Fruit fly (Drosophila melanogaster) whole organism, embryonic: Measurements from ENCODE around the gene Mgat4b.

ENCODE experiments used
- Asciz ChIP-seq: fragments of 200-800 bp; sonication (Bioruptor generic); optimal IDR thresholded peaks from 2 replicates; lab custom pipeline; 2017; ENCODE audit warnings: missing biosample characterization, mild to moderate bottlenecking, missing genetic modification characterization, missing genetic modification reagents
- B-H1 ChIP-seq: fragments of 200-800 bp; sonication (Bioruptor generic); IDR thresholded peaks from 3 replicates; pipeline ENCODE4 v1.3.6; 2022; ENCODE audit warnings: missing biosample characterization, missing genetic modification characterization
- BEAF-32 ChIP-seq: fragments of 200-800 bp; sonication (Bioruptor generic); optimal IDR thresholded peaks from 3 replicates; lab custom pipeline; 2017; ENCODE audit warnings: missing biosample characterization, missing genetic modification characterization, mild to moderate bottlenecking, moderate library complexity, missing genetic modification reagents
- CG10543 ChIP-seq: fragments of 200-800 bp; sonication (Bioruptor generic); optimal IDR thresholded peaks from 3 replicates; lab custom pipeline; 2017; ENCODE audit warnings: missing biosample characterization, mild to moderate bottlenecking, missing genetic modification characterization, moderate library complexity
- CG10565 ChIP-seq: fragments of 200-800 bp; sonication (Bioruptor generic); optimal IDR thresholded peaks from 3 replicates; lab custom pipeline; 2016; ENCODE audit warnings: missing biosample characterization, mild to moderate bottlenecking, missing genetic modification characterization
- CG12391 ChIP-seq: fragments of 200-800 bp; sonication (Bioruptor generic); optimal IDR thresholded peaks from 3 replicates; lab custom pipeline; 2018; ENCODE audit warnings: missing biosample characterization, mild to moderate bottlenecking, missing genetic modification characterization, moderate library complexity
- CG12769 ChIP-seq: fragments of 200-800 bp; sonication (Bioruptor generic); optimal IDR thresholded peaks from 2 replicates; lab custom pipeline; 2019; ENCODE audit warnings: missing biosample characterization, mild to moderate bottlenecking, missing genetic modification characterization, moderate library complexity
- CG13296 ChIP-seq: fragments of 200-800 bp; sonication (Bioruptor generic); optimal IDR thresholded peaks from 3 replicates; lab custom pipeline; 2018; ENCODE audit warnings: missing biosample characterization, mild to moderate bottlenecking, missing genetic modification characterization
- CG14860 ChIP-seq: fragments of 200-800 bp; sonication (Bioruptor generic); IDR thresholded peaks from 3 replicates; pipeline ENCODE4 v1.3.6; 2022; ENCODE audit warnings: missing biosample characterization, missing genetic modification characterization; ENCODE audit not compliant: partially characterized antibody
- CG15073 ChIP-seq: fragments of 200-800 bp; sonication (Bioruptor generic); optimal IDR thresholded peaks from 2 replicates; lab custom pipeline; 2016; ENCODE audit warnings: missing biosample characterization, missing genetic modification characterization
- CG1529 ChIP-seq: fragments of 200-800 bp; sonication (Bioruptor generic); optimal IDR thresholded peaks from 3 replicates; lab custom pipeline; 2018; ENCODE audit warnings: missing biosample characterization, missing genetic modification characterization
- CG1603 ChIP-seq: fragments of 200-800 bp; sonication (Bioruptor generic); optimal IDR thresholded peaks from 2 replicates; lab custom pipeline; 2019; ENCODE audit warnings: missing biosample characterization, mild to moderate bottlenecking, missing genetic modification characterization, moderate library complexity
- CG16779 ChIP-seq: fragments of 200-800 bp; sonication (Bioruptor generic); IDR thresholded peaks from 2 replicates; pipeline ENCODE4 v1.3.6; 2022; ENCODE audit warnings: missing biosample characterization, missing genetic modification characterization
- CG16815 ChIP-seq: fragments of 200-800 bp; sonication (Bioruptor generic); optimal IDR thresholded peaks from 3 replicates; lab custom pipeline; 2017; ENCODE audit warnings: missing biosample characterization, mild to moderate bottlenecking, missing genetic modification characterization
- CG17912 ChIP-seq: fragments of 200-800 bp; sonication (Bioruptor generic); optimal IDR thresholded peaks from 2 replicates; lab custom pipeline; 2018; ENCODE audit warnings: missing biosample characterization, mild to moderate bottlenecking, missing genetic modification characterization
- CG2678 ChIP-seq: fragments of 200-800 bp; sonication (Bioruptor generic); optimal IDR thresholded peaks from 3 replicates; lab custom pipeline; 2019; ENCODE audit warnings: missing biosample characterization, mild to moderate bottlenecking, missing genetic modification characterization, moderate library complexity
- CG31441 ChIP-seq: fragments of 200-800 bp; sonication (Bioruptor generic); IDR thresholded peaks from 2 replicates; pipeline ENCODE4 v1.3.6; 2022; ENCODE audit warnings: missing biosample characterization, missing genetic modification characterization
- CG3995 ChIP-seq: fragments of 200-800 bp; sonication (Bioruptor generic); optimal IDR thresholded peaks from 3 replicates; lab custom pipeline; 2016; ENCODE audit warnings: missing biosample characterization, missing genetic modification characterization
- CG4360 ChIP-seq: fragments of 200-800 bp; sonication (Bioruptor generic); IDR thresholded peaks from 2 replicates; pipeline ENCODE4 v1.3.6; 2022; ENCODE audit warnings: missing biosample characterization, missing genetic modification characterization
- CG6689 ChIP-seq: fragments of 200-800 bp; sonication (Bioruptor generic); IDR thresholded peaks from 2 replicates; pipeline ENCODE4 v1.3.6; 2022; ENCODE audit warnings: missing biosample characterization, missing genetic modification characterization
- CG7987 ChIP-seq: fragments of 200-800 bp; sonication (Bioruptor generic); optimal IDR thresholded peaks from 2 replicates; lab custom pipeline; 2018; ENCODE audit warnings: missing biosample characterization, mild to moderate bottlenecking, missing genetic modification characterization, moderate library complexity
- CG8924 ChIP-seq: fragments of 200-800 bp; optimal IDR thresholded peaks from 3 replicates; lab custom pipeline; 2019; ENCODE audit warnings: missing biosample characterization, mild to moderate bottlenecking, missing genetic modification characterization, moderate library complexity
- CG9727 ChIP-seq: fragments of 200-800 bp; sonication (Bioruptor generic); optimal IDR thresholded peaks from 3 replicates; lab custom pipeline; 2017; ENCODE audit warnings: missing biosample characterization, mild to moderate bottlenecking, missing genetic modification characterization
- CG9932 ChIP-seq: fragments of 200-800 bp; sonication (Bioruptor generic); IDR thresholded peaks from 2 replicates; pipeline ENCODE4 v1.3.6; 2022; ENCODE audit warnings: missing biosample characterization, missing genetic modification characterization
- GATAe ChIP-seq: fragments of 200-800 bp; sonication (Bioruptor generic); conservative IDR thresholded peaks from 2 replicates; pipeline ENCODE4 v1.3.6; 2022; ENCODE audit warnings: missing biosample characterization, missing genetic modification characterization
- Hand ChIP-seq: fragments of 200-800 bp; sonication (Bioruptor generic); optimal IDR thresholded peaks from 2 replicates; lab custom pipeline; 2017; ENCODE audit warnings: mild to moderate bottlenecking, missing biosample characterization, missing genetic modification reagents, missing genetic modification characterization
- Jarid2 ChIP-seq: fragments of 200-800 bp; sonication (Bioruptor generic); optimal IDR thresholded peaks from 3 replicates; lab custom pipeline; 2017; ENCODE audit warnings: mild to moderate bottlenecking, missing biosample characterization, missing genetic modification reagents, missing genetic modification characterization
- NK7.1 ChIP-seq: fragments of 200-800 bp; sonication (Bioruptor generic); optimal IDR thresholded peaks from 3 replicates; lab custom pipeline; 2016; ENCODE audit warnings: missing biosample characterization, missing genetic modification characterization
- Nf-YA ChIP-seq: fragments of 200-800 bp; sonication (Bioruptor generic); IDR thresholded peaks from 2 replicates; pipeline ENCODE4 v1.3.6; 2022; ENCODE audit warnings: missing biosample characterization, missing genetic modification characterization
- Pdp1 ChIP-seq, 2 experiments: fragments of 200-800 bp; sonication (Bioruptor generic); optimal IDR thresholded peaks; 3 replicates each; lab custom pipeline; 2016; ENCODE audit warnings: missing biosample characterization in 2 of 2, missing genetic modification characterization in 2 of 2, mild to moderate bottlenecking in 1 of 2, moderate library complexity in 1 of 2
- Ssrp ChIP-seq: fragments of 200-800 bp; sonication (Bioruptor generic); optimal IDR thresholded peaks from 2 replicates; lab custom pipeline; 2018; ENCODE audit warnings: missing biosample characterization, mild to moderate bottlenecking, missing genetic modification characterization, moderate library complexity
- Taf1 ChIP-seq: fragments of 200-800 bp; sonication (Bioruptor generic); IDR thresholded peaks from 2 replicates; pipeline ENCODE4 v1.3.6; 2022; ENCODE audit warnings: missing biosample characterization, missing genetic modification characterization
- Vsx1 ChIP-seq: fragments of 200-800 bp; sonication (Bioruptor generic); optimal IDR thresholded peaks from 2 replicates; lab custom pipeline; 2017; ENCODE audit warnings: missing biosample characterization, mild to moderate bottlenecking, missing genetic modification characterization, missing genetic modification reagents
- cad ChIP-seq: fragments of >200 bp; optimal IDR thresholded peaks from 2 replicates; lab custom pipeline; 2017; ENCODE audit warnings: missing biosample characterization, missing genetic modification characterization
- cg ChIP-seq: fragments of 200-800 bp; sonication (Bioruptor generic); optimal IDR thresholded peaks from 3 replicates; lab custom pipeline; 2019; ENCODE audit warnings: missing biosample characterization, mild to moderate bottlenecking, missing genetic modification characterization, moderate library complexity
- ci ChIP-seq: fragments of 200-800 bp; sonication (Bioruptor generic); IDR thresholded peaks from 3 replicates; pipeline ENCODE4 v1.3.6; 2022; ENCODE audit warnings: missing biosample characterization, missing genetic modification characterization
- crp ChIP-seq, 2 experiments: fragments of 200-800 bp; sonication (Bioruptor generic); optimal IDR thresholded peaks; 2 replicates in 1 of 2; 3 replicates in 1 of 2; lab custom pipeline; 2017; ENCODE audit warnings: missing biosample characterization in 2 of 2, missing genetic modification characterization in 2 of 2, mild to moderate bottlenecking in 1 of 2, moderate library complexity in 1 of 2
- dmrt99B ChIP-seq: fragments of 200-800 bp; sonication (Bioruptor generic); optimal IDR thresholded peaks from 2 replicates; lab custom pipeline; 2018; ENCODE audit warnings: missing biosample characterization, mild to moderate bottlenecking, missing genetic modification characterization, moderate library complexity
- emc ChIP-seq: fragments of 200-800 bp; sonication (Bioruptor generic); optimal IDR thresholded peaks from 2 replicates; lab custom pipeline; 2016; ENCODE audit warnings: missing biosample characterization, missing genetic modification characterization
- eve ChIP-seq, 2 experiments: fragments of >200 bp; optimal IDR thresholded peaks; 2 replicates each; lab custom pipeline; 2017; ENCODE audit warnings: missing biosample characterization in 2 of 2, missing genetic modification characterization in 2 of 2
- exex ChIP-seq: fragments of 200-800 bp; sonication (Bioruptor generic); optimal IDR thresholded peaks from 4 replicates; lab custom pipeline; 2018; ENCODE audit warnings: missing biosample characterization, mild to moderate bottlenecking, missing genetic modification characterization, moderate library complexity
- her ChIP-seq: fragments of 200-800 bp; sonication (Bioruptor generic); optimal IDR thresholded peaks from 2 replicates; lab custom pipeline; 2016; ENCODE audit warnings: missing biosample characterization, missing genetic modification characterization
- lab ChIP-seq: fragments of 200-800 bp; sonication (Bioruptor generic); optimal IDR thresholded peaks from 3 replicates; lab custom pipeline; 2017; ENCODE audit warnings: missing biosample characterization, missing genetic modification characterization, mild to moderate bottlenecking, moderate library complexity, missing genetic modification reagents
- luna ChIP-seq: fragments of 200-800 bp; sonication (Bioruptor generic); optimal IDR thresholded peaks from 2 replicates; lab custom pipeline; 2016; ENCODE audit warnings: missing biosample characterization, missing genetic modification characterization
- psq ChIP-seq: fragments of 200-800 bp; sonication (Bioruptor generic); optimal IDR thresholded peaks from 2 replicates; lab custom pipeline; 2017; ENCODE audit warnings: missing biosample characterization, missing genetic modification characterization
- ranshi ChIP-seq: fragments of 200-800 bp; sonication (Bioruptor generic); IDR thresholded peaks from 2 replicates; pipeline ENCODE4 v1.3.6; 2022; ENCODE audit warnings: missing biosample characterization, missing genetic modification characterization
- ro ChIP-seq: fragments of 200-800 bp; sonication (Bioruptor generic); IDR thresholded peaks from 2 replicates; pipeline ENCODE4 v1.3.6; 2022; ENCODE audit warnings: missing biosample characterization, missing genetic modification characterization
- row ChIP-seq: fragments of 200-800 bp; sonication (Bioruptor generic); IDR thresholded peaks from 3 replicates; pipeline ENCODE4 v1.3.6; 2022; ENCODE audit warnings: missing biosample characterization, missing genetic modification characterization
- stwl ChIP-seq: fragments of 200-800 bp; sonication (Bioruptor generic); optimal IDR thresholded peaks from 3 replicates; lab custom pipeline; 2018; ENCODE audit warnings: missing biosample characterization, mild to moderate bottlenecking, missing genetic modification characterization, moderate library complexity

The Mgat4b gene

dm6 chr3L:14759984-14760626 lies 9.0 kb downstream of the Mgat4b start (continued):
- TF ChIP-seq ro (GFP tag; lab: Robert Waterston, UW) (no peak), CG7987 (GFP tag; lab: Kevin White, UChicago) (no peak), psq (GFP tag; lab: Kevin White, UChicago) (no peak), Jarid2 (GFP tag; lab: Kevin White, UChicago) (no peak), CG10565 (GFP tag; lab: Kevin White, UChicago) (no peak), CG12391 (tag; lab: Kevin White, UChicago) (peak; percentile 74), stwl (no peak), Ssrp (tag; lab: Kevin White, UChicago) (peak; percentile 63), row (GFP tag; lab: Robert Waterston, UW) (peak; percentile 88), CG10543 (GFP tag; lab: Kevin White, UChicago) (no peak), Vsx1 (GFP tag; lab: Kevin White, UChicago) (no peak), Hand (GFP tag; lab: Kevin White, UChicago) (peak; percentile 21), B-H1 (GFP tag; lab: Robert Waterston, UW) (peak; percentile 38; the same call in 1 of the 3 replicates), exex (tag; lab: Kevin White, UChicago) (no peak), Asciz (GFP tag; lab: Kevin White, UChicago) (peak; percentile 66), crp (GFP tag; optimal IDR thresholded peaks at IDR 0.05; lab: Kevin White, UChicago) (peak in 1 of 2 experiments; percentile 35), Pdp1 (GFP tag; optimal IDR thresholded peaks at IDR 0.05; lab: Kevin White, UChicago) (peak; percentile 17 to 62), CG3995 (GFP tag; lab: Kevin White, UChicago) (peak; percentile 68), CG6689 (GFP tag; lab: Robert Waterston, UW) (peak; percentile 52), CG9727 (GFP tag; lab: Kevin White, UChicago) (peak; percentile 40), cad (GFP tag; lab: Kevin White, UChicago) (no peak), luna (GFP tag; lab: Kevin White, UChicago) (peak; percentile 0), CG31441 (GFP tag; lab: Robert Waterston, UW) (peak; percentile 71; the same call in 1 of the 2 replicates), CG1603 (tag; lab: Kevin White, UChicago) (peak; percentile 74), GATAe (no peak), ranshi (0 out of 2 replicates have a peak, but pooled peaks have one; percentile 41), CG1529 (GFP tag; lab: Kevin White, UChicago) (peak; percentile 14), NK7.1 (GFP tag; lab: Kevin White, UChicago) (peak; percentile 30), BEAF-32 (GFP tag; lab: Kevin White, UChicago) (no peak), CG14860 (GFP tag; lab: Robert Waterston, UW) (no peak), CG16779 (0 out of 2 replicates have a peak, but pooled peaks have one; percentile 56), CG8924 (peak; percentile 63), dmrt99B (tag; lab: Kevin White, UChicago) (peak; percentile 80), cg (GFP tag; lab: Kevin White, UChicago) (peak; percentile 18), eve (GFP tag; optimal IDR thresholded peaks at IDR 0.05; lab: Kevin White, UChicago) (peak in 1 of 2 experiments; percentile 90), ci (GFP tag; lab: Robert Waterston, UW) (peak; percentile 82), CG9932 (GFP tag; lab: Robert Waterston, UW) (peak; percentile 66), CG17912 (GFP tag; lab: Kevin White, UChicago) (no peak), lab (peak; percentile 58), CG16815 (peak; percentile 41), Nf-YA (GFP tag; lab: Robert Waterston, UW) (no peak), CG2678 (peak; percentile 78), CG13296 (no peak), Taf1 (GFP tag; lab: Robert Waterston, UW) (no peak), CG15073 (GFP tag; lab: Kevin White, UChicago) (peak; percentile 13), her (GFP tag; lab: Kevin White, UChicago) (peak; percentile 63), CG4360 (GFP tag; lab: Robert Waterston, UW) (no peak), emc (GFP tag; lab: Kevin White, UChicago) (peak; percentile 66), CG12769 (tag; lab: Kevin White, UChicago) (peak; percentile 91)
